Worm (Caenorhabditis elegans) whole organism, late embryonic: Measurements from ENCODE around the gene fbxo-11.2.

ENCODE experiments used
- C38D4.7 ChIP-seq: fragments of 200-800 bp; sonication (Bioruptor generic); optimal IDR thresholded peaks from 2 replicates; lab custom pipeline; 2018; ENCODE audit warnings: mild to moderate bottlenecking, missing genetic modification characterization, moderate library complexity, missing compliant biosample characterization
- F13H6.1 ChIP-seq: sonication (generic microtip); optimal IDR thresholded peaks from 2 replicates; lab custom pipeline; 2016; ENCODE audit warnings: missing genetic modification characterization, missing compliant biosample characterization
- ahr-1 ChIP-seq: sonication (generic microtip); optimal IDR thresholded peaks from 2 replicates; lab custom pipeline; 2016; ENCODE audit warnings: missing genetic modification characterization, missing compliant biosample characterization
- ceh-18 ChIP-seq: sonication (generic microtip); optimal IDR thresholded peaks from 2 replicates; lab custom pipeline; 2016; ENCODE audit warnings: missing genetic modification characterization, missing compliant biosample characterization
- ceh-31 ChIP-seq: sonication (generic microtip); optimal IDR thresholded peaks from 2 replicates; lab custom pipeline; 2016; ENCODE audit warnings: missing genetic modification characterization, missing compliant biosample characterization
- ceh-48 ChIP-seq: sonication (generic microtip); optimal IDR thresholded peaks from 2 replicates; lab custom pipeline; 2016; ENCODE audit warnings: missing genetic modification characterization, inconsistent platforms, missing compliant biosample characterization
- elt-2 ChIP-seq: sonication (generic microtip); optimal IDR thresholded peaks from 2 replicates; lab custom pipeline; 2016; ENCODE audit warnings: missing genetic modification reagents, missing genetic modification characterization, missing compliant biosample characterization
- ets-4 ChIP-seq: sonication (generic microtip); optimal IDR thresholded peaks from 2 replicates; lab custom pipeline; 2016; ENCODE audit warnings: missing genetic modification characterization, missing compliant biosample characterization
- eyg-1 ChIP-seq: sonication (generic microtip); optimal IDR thresholded peaks from 2 replicates; lab custom pipeline; 2016; ENCODE audit warnings: missing genotype, missing genetic modification characterization, missing compliant biosample characterization
- fkh-6 ChIP-seq: sonication (generic microtip); optimal IDR thresholded peaks from 2 replicates; lab custom pipeline; 2016; ENCODE audit warnings: missing genetic modification characterization, missing compliant biosample characterization
- hlh-15 ChIP-seq: sonication (generic microtip); optimal IDR thresholded peaks from 2 replicates; lab custom pipeline; 2016; ENCODE audit warnings: missing genetic modification characterization, missing compliant biosample characterization
- hlh-8 ChIP-seq: sonication (generic microtip); optimal IDR thresholded peaks from 2 replicates; lab custom pipeline; 2016; ENCODE audit warnings: missing genotype, missing genetic modification characterization, missing compliant biosample characterization
- madf-2 ChIP-seq: sonication (generic microtip); optimal IDR thresholded peaks from 2 replicates; lab custom pipeline; 2017; ENCODE audit warnings: missing genetic modification characterization, missing compliant biosample characterization
- nhr-11 ChIP-seq: fragments of 150-350 bp; optimal IDR thresholded peaks from 2 replicates; lab custom pipeline; 2014; ENCODE audit warnings: missing biosample characterization, missing genetic modification characterization
- nhr-232 ChIP-seq: sonication (generic microtip); optimal IDR thresholded peaks from 2 replicates; lab custom pipeline; 2016; ENCODE audit warnings: missing genetic modification characterization, missing compliant biosample characterization
- odd-2 ChIP-seq: sonication (generic microtip); optimal IDR thresholded peaks from 2 replicates; lab custom pipeline; 2017; ENCODE audit warnings: antibody characterized with exemption, mild to moderate bottlenecking, missing genetic modification characterization, missing compliant biosample characterization
- pax-1 ChIP-seq: fragments of 150-350 bp; optimal IDR thresholded peaks from 2 replicates; lab custom pipeline; 2014; ENCODE audit warnings: missing biosample characterization, missing genetic modification characterization
- pqm-1 ChIP-seq: sonication (generic microtip); optimal IDR thresholded peaks from 2 replicates; lab custom pipeline; 2016; ENCODE audit warnings: missing genetic modification characterization, missing compliant biosample characterization
- sox-2 ChIP-seq: fragments of 200-800 bp; sonication (Bioruptor generic); IDR thresholded peaks from 2 replicates; pipeline ENCODE4 v1.3.6; 2022; ENCODE audit warnings: missing genetic modification reagents, missing genetic modification characterization, missing compliant biosample characterization
- ttx-3 ChIP-seq: sonication (generic microtip); optimal IDR thresholded peaks from 2 replicates; lab custom pipeline; 2016; ENCODE audit warnings: missing genetic modification reagents, missing genetic modification characterization, missing compliant biosample characterization
- unc-55 ChIP-seq: sonication (generic microtip); optimal IDR thresholded peaks from 2 replicates; lab custom pipeline; 2017; ENCODE audit warnings: missing biosample characterization, missing genetic modification reagents, missing genetic modification characterization
- zip-5 ChIP-seq: sonication (generic microtip); optimal IDR thresholded peaks from 2 replicates; lab custom pipeline; 2016; ENCODE audit warnings: missing genetic modification characterization, missing compliant biosample characterization
- ztf-16 ChIP-seq: sonication (generic microtip); optimal IDR thresholded peaks from 2 replicates; lab custom pipeline; 2017; ENCODE audit warnings: missing genetic modification characterization, missing compliant biosample characterization

fbxo-11.2 gene

ce11 chrIII:1002510-1002909, 50.5 kb downstream of the fbxo-11.2 start, which contains the start of gene clec-150:
clec-150 (plus strand) TSS chrIII:1002707.
- TF ChIP-seq ztf-16 (tag; lab: Kevin White, UChicago), result no peak
- TF ChIP-seq elt-2 (tag; lab: Kevin White, UChicago), result peak; percentile 56

ce11 chrIII:1001297-1001696, 51.7 kb downstream of the fbxo-11.2 start, which contains the start of gene R06B10.7:
R06B10.7 (minus strand) TSS chrIII:1001397.
- TF ChIP-seq ahr-1 (no peak), ceh-18 (tag; lab: Kevin White, UChicago) (no peak), ttx-3 (tag; lab: Kevin White, UChicago) (no peak), F13H6.1 (tag; lab: Kevin White, UChicago) (no peak), madf-2 (tag; lab: Kevin White, UChicago) (no peak), odd-2 (tag; lab: Kevin White, UChicago) (no peak), ceh-48 (tag; lab: Kevin White, UChicago) (no peak), hlh-15 (no peak), C38D4.7 (no peak), pqm-1 (tag; lab: Kevin White, UChicago) (no peak), pax-1 (no peak), ceh-31 (tag; lab: Kevin White, UChicago) (no peak), zip-5 (no peak), nhr-232 (no peak), ets-4 (tag; lab: Kevin White, UChicago) (no peak), sox-2 (GFP tag; lab: Robert Waterston, UW) (no peak), unc-55 (GFP tag; lab: Kevin White, UChicago) (no peak)

ce11 chrIII:998855-999254, 54.2 kb downstream of the fbxo-11.2 start:
- TF ChIP-seq ceh-48 (tag; lab: Kevin White, UChicago) (peak; percentile 17), eyg-1 (tag; lab: Kevin White, UChicago) (no peak), fkh-6 (tag; lab: Kevin White, UChicago) (no peak)

ce11 chrIII:996564-996963, 56.5 kb downstream of the fbxo-11.2 start:
- no peak for TF ChIP-seq hlh-8
- TF ChIP-seq nhr-11 (tag; lab: Kevin White, UChicago), result no peak
